Worm (Caenorhabditis elegans) whole organism, late embryonic: ENCODE results near the gene M02A10.1.

Experiments
- C08G9.2 ChIP-seq: sonication (generic microtip); optimal IDR thresholded peaks from 2 replicates; lab custom pipeline; 2016; ENCODE audit warnings: mild to moderate bottlenecking, missing genetic modification characterization, moderate library complexity, missing compliant biosample characterization
- C38D4.7 ChIP-seq: fragments of 200-800 bp; sonication (Bioruptor generic); optimal IDR thresholded peaks from 2 replicates; lab custom pipeline; 2018; ENCODE audit warnings: mild to moderate bottlenecking, missing genetic modification characterization, moderate library complexity, missing compliant biosample characterization
- F13H6.1 ChIP-seq: sonication (generic microtip); optimal IDR thresholded peaks from 2 replicates; lab custom pipeline; 2016; ENCODE audit warnings: missing genetic modification characterization, missing compliant biosample characterization
- K09A11.1 ChIP-seq: sonication (generic microtip); optimal IDR thresholded peaks from 2 replicates; lab custom pipeline; 2017; ENCODE audit warnings: antibody characterized with exemption, mild to moderate bottlenecking, missing genetic modification characterization, missing compliant biosample characterization; ENCODE audit not compliant: insufficient read depth
- ama-1 ChIP-seq: fragments of 150-350 bp; optimal IDR thresholded peaks from 2 replicates; lab custom pipeline; 2014
- ceh-14 ChIP-seq: sonication (generic microtip); optimal IDR thresholded peaks from 2 replicates; lab custom pipeline; 2016; ENCODE audit warnings: missing genotype, missing genetic modification characterization, missing compliant biosample characterization
- ceh-18 ChIP-seq: sonication (generic microtip); optimal IDR thresholded peaks from 2 replicates; lab custom pipeline; 2016; ENCODE audit warnings: missing genetic modification characterization, missing compliant biosample characterization
- ceh-19 ChIP-seq: fragments of 200-800 bp; sonication (Bioruptor generic); optimal IDR thresholded peaks from 2 replicates; lab custom pipeline; 2018; ENCODE audit warnings: mild to moderate bottlenecking, missing genetic modification characterization, missing compliant biosample characterization
- ceh-2 ChIP-seq: sonication (generic microtip); optimal IDR thresholded peaks from 2 replicates; lab custom pipeline; 2016; ENCODE audit warnings: missing genotype, missing genetic modification characterization, missing compliant biosample characterization
- ceh-24 ChIP-seq: sonication (generic microtip); optimal IDR thresholded peaks from 2 replicates; lab custom pipeline; 2016; ENCODE audit warnings: mild to moderate bottlenecking, missing genetic modification characterization, missing compliant biosample characterization
- ceh-30 ChIP-seq: fragments of 150-350 bp; optimal IDR thresholded peaks from 2 replicates; lab custom pipeline; 2014; ENCODE audit warnings: missing biosample characterization, missing genetic modification characterization
- ceh-31 ChIP-seq: sonication (generic microtip); optimal IDR thresholded peaks from 2 replicates; lab custom pipeline; 2016; ENCODE audit warnings: missing genetic modification characterization, missing compliant biosample characterization
- ceh-34 ChIP-seq: sonication (generic microtip); optimal IDR thresholded peaks from 2 replicates; lab custom pipeline; 2016; ENCODE audit warnings: mild to moderate bottlenecking, missing genetic modification characterization, missing compliant biosample characterization
- ceh-45 ChIP-seq: fragments of 200-800 bp; sonication (Bioruptor generic); IDR thresholded peaks from 2 replicates; pipeline ENCODE4 v1.3.6; 2022; ENCODE audit warnings: missing genetic modification reagents, missing genetic modification characterization, missing compliant biosample characterization
- ceh-48 ChIP-seq: sonication (generic microtip); optimal IDR thresholded peaks from 2 replicates; lab custom pipeline; 2016; ENCODE audit warnings: missing genetic modification characterization, inconsistent platforms, missing compliant biosample characterization
- ceh-6 ChIP-seq: fragments of 200-800 bp; sonication (Bioruptor generic); optimal IDR thresholded peaks from 2 replicates; lab custom pipeline; 2018; ENCODE audit warnings: mild to moderate bottlenecking, missing genetic modification characterization, missing compliant biosample characterization
- che-1 ChIP-seq: sonication (generic microtip); optimal IDR thresholded peaks from 2 replicates; lab custom pipeline; 2016; ENCODE audit warnings: mild to moderate bottlenecking, missing genetic modification characterization, missing compliant biosample characterization
- dve-1 ChIP-seq: sonication (generic microtip); optimal IDR thresholded peaks from 2 replicates; lab custom pipeline; 2017; ENCODE audit warnings: antibody characterized with exemption, mild to moderate bottlenecking, missing genetic modification characterization, missing compliant biosample characterization
- elt-2 ChIP-seq: sonication (generic microtip); optimal IDR thresholded peaks from 2 replicates; lab custom pipeline; 2016; ENCODE audit warnings: missing genetic modification reagents, missing genetic modification characterization, missing compliant biosample characterization
- elt-4 ChIP-seq: sonication (generic microtip); optimal IDR thresholded peaks from 2 replicates; lab custom pipeline; 2016; ENCODE audit warnings: missing genetic modification characterization, missing compliant biosample characterization
- eyg-1 ChIP-seq: sonication (generic microtip); optimal IDR thresholded peaks from 2 replicates; lab custom pipeline; 2016; ENCODE audit warnings: missing genotype, missing genetic modification characterization, missing compliant biosample characterization
- fax-1 ChIP-seq: sonication (generic microtip); optimal IDR thresholded peaks from 2 replicates; lab custom pipeline; 2016; ENCODE audit warnings: missing genotype, missing genetic modification characterization, missing compliant biosample characterization
- fkh-6 ChIP-seq: sonication (generic microtip); optimal IDR thresholded peaks from 2 replicates; lab custom pipeline; 2016; ENCODE audit warnings: missing genetic modification characterization, missing compliant biosample characterization
- gmeb-2 ChIP-seq: sonication (generic microtip); optimal IDR thresholded peaks from 2 replicates; lab custom pipeline; 2016; ENCODE audit warnings: missing genetic modification characterization, inconsistent platforms, missing compliant biosample characterization
- hlh-30 ChIP-seq: sonication (generic microtip); optimal IDR thresholded peaks from 2 replicates; lab custom pipeline; 2017; ENCODE audit warnings: antibody characterized with exemption, missing genetic modification characterization, missing compliant biosample characterization; ENCODE audit not compliant: insufficient read depth
- hlh-6 ChIP-seq: sonication (generic microtip); optimal IDR thresholded peaks from 2 replicates; lab custom pipeline; 2016; ENCODE audit warnings: missing genotype, missing genetic modification characterization, missing compliant biosample characterization
- hlh-8 ChIP-seq: sonication (generic microtip); optimal IDR thresholded peaks from 2 replicates; lab custom pipeline; 2016; ENCODE audit warnings: missing genotype, missing genetic modification characterization, missing compliant biosample characterization
- mec-3 ChIP-seq: sonication (generic microtip); optimal IDR thresholded peaks from 2 replicates; lab custom pipeline; 2016; ENCODE audit warnings: borderline replicate concordance, missing genetic modification characterization, missing compliant biosample characterization
- nfya-1 ChIP-seq: sonication (generic microtip); optimal IDR thresholded peaks from 2 replicates; lab custom pipeline; 2017; ENCODE audit warnings: missing genetic modification characterization, mild to moderate bottlenecking, missing compliant biosample characterization, antibody characterized with exemption, moderate library complexity
- nhr-11 ChIP-seq: fragments of 150-350 bp; optimal IDR thresholded peaks from 2 replicates; lab custom pipeline; 2014; ENCODE audit warnings: missing biosample characterization, missing genetic modification characterization
- nhr-232 ChIP-seq: sonication (generic microtip); optimal IDR thresholded peaks from 2 replicates; lab custom pipeline; 2016; ENCODE audit warnings: missing genetic modification characterization, missing compliant biosample characterization
- odd-2 ChIP-seq: sonication (generic microtip); optimal IDR thresholded peaks from 2 replicates; lab custom pipeline; 2017; ENCODE audit warnings: antibody characterized with exemption, mild to moderate bottlenecking, missing genetic modification characterization, missing compliant biosample characterization
- pax-1 ChIP-seq: fragments of 150-350 bp; optimal IDR thresholded peaks from 2 replicates; lab custom pipeline; 2014; ENCODE audit warnings: missing biosample characterization, missing genetic modification characterization
- pha-4 ChIP-seq: fragments of 150-350 bp; optimal IDR thresholded peaks from 2 replicates; lab custom pipeline; 2018; ENCODE audit warnings: missing biosample characterization, missing genetic modification reagents, missing genetic modification characterization
- pqm-1 ChIP-seq: sonication (generic microtip); optimal IDR thresholded peaks from 2 replicates; lab custom pipeline; 2016; ENCODE audit warnings: missing genetic modification characterization, missing compliant biosample characterization
- pros-1 ChIP-seq: fragments of 150-350 bp; optimal IDR thresholded peaks from 2 replicates; lab custom pipeline; 2014; ENCODE audit warnings: missing biosample characterization, missing genetic modification reagents, missing genetic modification characterization
- ref-2 ChIP-seq: sonication (generic microtip); optimal IDR thresholded peaks from 2 replicates; lab custom pipeline; 2016; ENCODE audit warnings: missing genetic modification characterization, missing compliant biosample characterization
- rnt-1 ChIP-seq: sonication (generic microtip); optimal IDR thresholded peaks from 2 replicates; lab custom pipeline; 2016; ENCODE audit warnings: missing genetic modification characterization, missing compliant biosample characterization
- sdc-2 ChIP-seq: sonication (generic microtip); optimal IDR thresholded peaks from 2 replicates; lab custom pipeline; 2016; ENCODE audit warnings: missing genotype, missing genetic modification characterization, missing compliant biosample characterization
- sox-2 ChIP-seq: fragments of 200-800 bp; sonication (Bioruptor generic); IDR thresholded peaks from 2 replicates; pipeline ENCODE4 v1.3.6; 2022; ENCODE audit warnings: missing genetic modification reagents, missing genetic modification characterization, missing compliant biosample characterization
- tbx-2 ChIP-seq: sonication (generic microtip); optimal IDR thresholded peaks from 2 replicates; lab custom pipeline; 2016; ENCODE audit warnings: missing genetic modification characterization, missing compliant biosample characterization
- tbx-7 ChIP-seq: sonication (generic microtip); optimal IDR thresholded peaks from 2 replicates; lab custom pipeline; 2016; ENCODE audit warnings: missing genotype, missing genetic modification characterization, missing compliant biosample characterization
- unc-42 ChIP-seq: sonication (generic microtip); optimal IDR thresholded peaks from 2 replicates; lab custom pipeline; 2016; ENCODE audit warnings: missing genotype, missing genetic modification characterization, missing compliant biosample characterization
- unc-55 ChIP-seq: sonication (generic microtip); optimal IDR thresholded peaks from 2 replicates; lab custom pipeline; 2017; ENCODE audit warnings: missing biosample characterization, missing genetic modification reagents, missing genetic modification characterization
- unc-86 ChIP-seq: sonication (generic microtip); optimal IDR thresholded peaks from 2 replicates; lab custom pipeline; 2016; ENCODE audit warnings: missing genetic modification characterization, missing compliant biosample characterization
- zip-5 ChIP-seq: sonication (generic microtip); optimal IDR thresholded peaks from 2 replicates; lab custom pipeline; 2016; ENCODE audit warnings: missing genetic modification characterization, missing compliant biosample characterization

M02A10.1 gene

DNA sequence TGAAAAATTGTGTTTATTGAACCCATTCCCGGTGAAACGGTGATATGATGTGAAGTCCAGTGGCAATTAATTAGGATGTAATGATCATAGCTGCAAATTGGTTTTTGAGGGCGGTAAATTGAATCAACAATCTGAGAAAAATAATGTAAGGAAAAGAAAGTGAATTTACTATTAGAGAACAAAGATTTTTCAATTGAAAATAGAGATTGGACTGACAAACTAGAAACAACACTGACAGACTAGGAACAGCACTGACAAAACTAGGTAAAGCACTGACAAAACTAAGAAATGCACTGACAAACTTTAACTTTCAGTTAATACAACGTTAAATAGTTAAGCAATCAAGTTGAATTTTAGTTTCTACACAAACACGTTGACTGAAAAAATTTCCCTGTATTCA is 19.3 kb downstream of the M02A10.1 start, which contains the start of gene sli-1:
Gene sli-1 (minus strand): TSS at position 101 of the 400 bp plus-strand sequence.
- no peak for TF ChIP-seq tbx-7 (tag; lab: Kevin White, UChicago)
- no peak for TF ChIP-seq K09A11.1 (tag; lab: Kevin White, UChicago)

DNA sequence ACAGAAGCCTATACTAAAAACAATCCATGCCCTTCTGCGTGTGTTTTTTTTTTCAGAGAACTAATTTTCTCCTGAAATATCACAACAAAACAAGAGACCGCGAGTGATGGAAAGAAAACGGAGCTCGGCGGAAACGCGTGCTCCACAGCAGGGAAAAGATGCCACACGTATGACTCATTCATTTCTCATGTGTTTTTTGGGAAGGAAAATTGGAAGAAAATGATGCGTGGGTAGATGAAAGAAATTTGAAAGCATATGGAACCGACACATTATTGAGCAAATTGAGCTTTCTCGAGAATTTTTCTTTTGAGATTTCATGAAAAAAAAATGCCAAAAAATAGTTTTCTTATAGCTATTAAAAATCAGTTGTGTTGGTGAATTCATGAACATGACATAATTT is 19.7 kb downstream of the M02A10.1 start:
- TF ChIP-seq K09A11.1 (tag; lab: Kevin White, UChicago): no peak
- no peak for TF ChIP-seq sox-2 (GFP tag; lab: Robert Waterston, UW)
- no peak for TF ChIP-seq odd-2 (tag; lab: Kevin White, UChicago)
- TF ChIP-seq zip-5 (tag; lab: Kevin White, UChicago): no peak
- TF ChIP-seq elt-4: no peak
- TF ChIP-seq ama-1 (lab: Kevin White, UChicago): no peak
- TF ChIP-seq ceh-30 (tag; lab: Kevin White, UChicago): no peak
- no peak for TF ChIP-seq gmeb-2
- no peak for TF ChIP-seq hlh-8 (tag; lab: Kevin White, UChicago)
- TF ChIP-seq che-1 (tag; lab: Kevin White, UChicago): no peak
- TF ChIP-seq fax-1 (tag; lab: Kevin White, UChicago): no peak
- no peak for TF ChIP-seq ceh-24 (tag; lab: Kevin White, UChicago)
- TF ChIP-seq tbx-7 (tag; lab: Kevin White, UChicago): no peak
- TF ChIP-seq rnt-1 (tag; lab: Kevin White, UChicago): no peak

DNA sequence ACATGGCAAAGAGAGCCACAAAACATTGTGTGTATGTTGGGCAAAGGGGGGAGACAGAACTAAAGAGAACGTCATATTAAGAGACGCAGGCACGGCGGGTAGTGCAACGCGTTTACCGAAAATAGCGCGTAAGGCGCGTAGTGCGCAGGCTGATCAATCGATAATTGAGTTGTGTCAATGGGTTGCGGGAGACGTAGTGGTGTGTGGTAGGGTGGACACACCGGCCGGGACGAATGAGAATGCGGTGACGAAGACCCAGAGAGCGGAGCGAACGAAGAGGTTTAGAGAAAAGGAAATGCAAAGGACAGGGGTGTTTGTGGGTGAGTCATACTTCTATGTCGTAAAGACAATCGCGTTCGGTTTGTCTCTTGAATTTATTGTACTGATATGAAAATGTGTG is 21.1 kb downstream of the M02A10.1 start:
- TF ChIP-seq pros-1 (peak; percentile 7), ceh-18 (peak; percentile 23), mec-3 (tag; lab: Kevin White, UChicago) (no peak), rnt-1 (tag; lab: Kevin White, UChicago) (peak; percentile 87), sdc-2 (tag; lab: Kevin White, UChicago) (peak; percentile 90), tbx-2 (tag; lab: Kevin White, UChicago) (peak; percentile 79), pax-1 (tag; lab: Kevin White, UChicago) (peak; percentile 49), eyg-1 (tag; lab: Kevin White, UChicago) (peak; percentile 60), hlh-8 (tag; lab: Kevin White, UChicago) (peak; percentile 69), fkh-6 (no peak), elt-2 (tag; lab: Kevin White, UChicago) (peak; percentile 42), pha-4 (tag; lab: Kevin White, UChicago) (no peak), hlh-30 (peak; percentile 60), unc-86 (no peak), ceh-31 (tag; lab: Kevin White, UChicago) (peak; percentile 90), C38D4.7 (no peak), sox-2 (GFP tag; lab: Robert Waterston, UW) (no peak), hlh-6 (peak; percentile 52), ceh-2 (tag; lab: Kevin White, UChicago) (peak; percentile 75), unc-42 (tag; lab: Kevin White, UChicago) (peak; percentile 95), ceh-19 (GFP tag; lab: Kevin White, UChicago) (no peak), ceh-14 (tag; lab: Kevin White, UChicago) (peak; percentile 32), K09A11.1 (tag; lab: Kevin White, UChicago) (no peak), ref-2 (tag; lab: Kevin White, UChicago) (peak; percentile 79), C08G9.2 (tag; lab: Kevin White, UChicago) (peak; percentile 20), pqm-1 (tag; lab: Kevin White, UChicago) (no peak), ceh-48 (tag; lab: Kevin White, UChicago) (peak; percentile 88), nhr-11 (no peak), ceh-6 (GFP tag; lab: Kevin White, UChicago) (no peak), ceh-34 (tag; lab: Kevin White, UChicago) (peak; percentile 85), fax-1 (tag; lab: Kevin White, UChicago) (peak; percentile 32), ceh-45 (no peak), F13H6.1 (tag; lab: Kevin White, UChicago) (peak; percentile 56), dve-1 (tag; lab: Kevin White, UChicago) (no peak), nfya-1 (tag; lab: Kevin White, UChicago) (peak; percentile 90), nhr-232 (no peak), unc-55 (GFP tag; lab: Kevin White, UChicago) (peak; percentile 43)
- TF ChIP-seq, all 69 proteins: peak for 23
